Fruit fly (Drosophila melanogaster) whole organism, embryonic: ENCODE results near the gene CG15922.

Experiments used
- B-H2 ChIP-seq: fragments of 200-800 bp; sonication (Bioruptor generic); optimal IDR thresholded peaks from 2 replicates; lab custom pipeline; 2018; ENCODE audit warnings: missing biosample characterization, mild to moderate bottlenecking, missing genetic modification characterization
- BtbVII ChIP-seq: fragments of 200-800 bp; sonication (Bioruptor generic); optimal IDR thresholded peaks from 3 replicates; lab custom pipeline; 2017; ENCODE audit warnings: missing biosample characterization, mild to moderate bottlenecking, missing genetic modification characterization
- CG10209 ChIP-seq: fragments of 200-800 bp; sonication (Bioruptor generic); optimal IDR thresholded peaks from 3 replicates; lab custom pipeline; 2017; ENCODE audit warnings: missing biosample characterization, mild to moderate bottlenecking, missing genetic modification characterization, missing genetic modification reagents
- CG1024 ChIP-seq: fragments of 200-800 bp; sonication (Bioruptor generic); IDR thresholded peaks from 2 replicates; pipeline ENCODE4 v1.3.6; 2022; ENCODE audit warnings: missing biosample characterization, missing genetic modification characterization
- CG10565 ChIP-seq: fragments of 200-800 bp; sonication (Bioruptor generic); optimal IDR thresholded peaks from 3 replicates; lab custom pipeline; 2016; ENCODE audit warnings: missing biosample characterization, mild to moderate bottlenecking, missing genetic modification characterization
- CG10959 ChIP-seq: fragments of 200-800 bp; sonication (Bioruptor generic); IDR thresholded peaks from 2 replicates; pipeline ENCODE4 v1.3.6; 2022; ENCODE audit warnings: missing biosample characterization, missing genetic modification characterization
- CG11560 ChIP-seq: fragments of 200-800 bp; sonication (Bioruptor generic); IDR thresholded peaks from 3 replicates; pipeline ENCODE4 v1.3.6; 2022; ENCODE audit warnings: missing biosample characterization, missing genetic modification characterization
- CG11695 ChIP-seq: fragments of 200-800 bp; sonication (Bioruptor generic); IDR thresholded peaks from 3 replicates; pipeline ENCODE4 v1.3.6; 2022; ENCODE audit warnings: missing biosample characterization, missing genetic modification characterization
- CG12104 ChIP-seq: fragments of 200-800 bp; sonication (Bioruptor generic); optimal IDR thresholded peaks from 3 replicates; lab custom pipeline; 2016; ENCODE audit warnings: missing biosample characterization, missing genetic modification characterization
- CG12155 ChIP-seq: fragments of 200-800 bp; sonication (Bioruptor generic); optimal IDR thresholded peaks from 3 replicates; lab custom pipeline; 2016; ENCODE audit warnings: missing biosample characterization, missing genetic modification characterization
- CG13894 ChIP-seq: fragments of 200-800 bp; sonication (Bioruptor generic); optimal IDR thresholded peaks from 3 replicates; lab custom pipeline; 2018; ENCODE audit warnings: missing biosample characterization, mild to moderate bottlenecking, missing genetic modification characterization, moderate library complexity
- CG15269 ChIP-seq: fragments of 200-800 bp; sonication (Bioruptor generic); optimal IDR thresholded peaks from 2 replicates; lab custom pipeline; 2018; ENCODE audit warnings: missing biosample characterization, mild to moderate bottlenecking, missing genetic modification characterization, moderate library complexity
- CG17186 ChIP-seq: fragments of 200-800 bp; sonication (Bioruptor generic); optimal IDR thresholded peaks from 3 replicates; lab custom pipeline; 2017; ENCODE audit warnings: missing biosample characterization, missing genetic modification reagents, missing genetic modification characterization
- CG17912 ChIP-seq: fragments of 200-800 bp; sonication (Bioruptor generic); optimal IDR thresholded peaks from 2 replicates; lab custom pipeline; 2018; ENCODE audit warnings: missing biosample characterization, mild to moderate bottlenecking, missing genetic modification characterization
- CG18599 ChIP-seq: fragments of 200-800 bp; sonication (Bioruptor generic); optimal IDR thresholded peaks from 3 replicates; lab custom pipeline; 2017; ENCODE audit warnings: missing biosample characterization, missing genetic modification characterization, mild to moderate bottlenecking, moderate library complexity, missing genetic modification reagents
- CG2199 ChIP-seq: fragments of 200-800 bp; sonication (Bioruptor generic); IDR thresholded peaks from 3 replicates; pipeline ENCODE4 v1.3.6; 2022; ENCODE audit warnings: missing biosample characterization, missing genetic modification characterization
- CG4360 ChIP-seq: fragments of 200-800 bp; sonication (Bioruptor generic); IDR thresholded peaks from 2 replicates; pipeline ENCODE4 v1.3.6; 2022; ENCODE audit warnings: missing biosample characterization, missing genetic modification characterization
- CG4404 ChIP-seq: fragments of 200-800 bp; sonication (Bioruptor generic); IDR thresholded peaks from 2 replicates; pipeline ENCODE4 v1.3.6; 2022; ENCODE audit warnings: missing biosample characterization, missing genetic modification characterization
- CG6272 ChIP-seq: fragments of 200-800 bp; sonication (Bioruptor generic); IDR thresholded peaks from 2 replicates; pipeline ENCODE4 v1.3.6; 2022; ENCODE audit warnings: missing biosample characterization, missing genetic modification characterization
- CG7372 ChIP-seq: fragments of 200-800 bp; sonication (Bioruptor generic); IDR thresholded peaks from 2 replicates; pipeline ENCODE4 v1.3.6; 2022; ENCODE audit warnings: missing biosample characterization, missing genetic modification characterization
- CG7556 ChIP-seq: fragments of 200-800 bp; sonication (Bioruptor generic); optimal IDR thresholded peaks from 2 replicates; lab custom pipeline; 2017; ENCODE audit warnings: missing biosample characterization, mild to moderate bottlenecking, missing genetic modification characterization
- CG8290 ChIP-seq, 3 experiments: fragments of 200-800 bp; sonication (Bioruptor generic); optimal IDR thresholded peaks; 2 replicates each; lab custom pipeline; 2016 to 2019; ENCODE audit warnings: missing biosample characterization in 3 of 3, missing genetic modification characterization in 3 of 3, mild to moderate bottlenecking in 2 of 3, moderate library complexity in 1 of 3
- CG8944 ChIP-seq: fragments of 200-800 bp; sonication (Bioruptor generic); optimal IDR thresholded peaks from 3 replicates; lab custom pipeline; 2016; ENCODE audit warnings: missing biosample characterization, missing genetic modification characterization
- CG9876 ChIP-seq: fragments of 200-800 bp; sonication (Bioruptor generic); optimal IDR thresholded peaks from 2 replicates; lab custom pipeline; 2016; ENCODE audit warnings: missing biosample characterization, missing genetic modification characterization
- Camta ChIP-seq: fragments of 200-800 bp; sonication (Bioruptor generic); optimal IDR thresholded peaks from 2 replicates; lab custom pipeline; 2016; ENCODE audit warnings: missing biosample characterization, missing genetic modification characterization
- CrebB ChIP-seq: fragments of 200-800 bp; sonication (Bioruptor generic); optimal IDR thresholded peaks from 3 replicates; lab custom pipeline; 2018; ENCODE audit warnings: missing biosample characterization, mild to moderate bottlenecking, missing genetic modification characterization
- Dip2 ChIP-seq: fragments of 200-800 bp; sonication (Bioruptor generic); IDR thresholded peaks from 2 replicates; pipeline ENCODE4 v1.3.6; 2022; ENCODE audit warnings: missing biosample characterization, missing genetic modification characterization
- E2f1 ChIP-seq: fragments of 200-800 bp; sonication (Bioruptor generic); IDR thresholded peaks from 2 replicates; pipeline ENCODE4 v1.3.6; 2022; ENCODE audit warnings: missing biosample characterization, missing genetic modification characterization
- H15 ChIP-seq: fragments of 200-800 bp; sonication (Bioruptor generic); IDR thresholded peaks from 3 replicates; pipeline ENCODE4 v1.3.6; 2022; ENCODE audit warnings: missing biosample characterization, missing genetic modification characterization
- H2.0 ChIP-seq: fragments of 200-800 bp; sonication (Bioruptor generic); IDR thresholded peaks from 2 replicates; pipeline ENCODE4 v1.3.6; 2022; ENCODE audit warnings: missing biosample characterization, missing genetic modification characterization
- Hand ChIP-seq: fragments of 200-800 bp; sonication (Bioruptor generic); optimal IDR thresholded peaks from 2 replicates; lab custom pipeline; 2017; ENCODE audit warnings: mild to moderate bottlenecking, missing biosample characterization, missing genetic modification reagents, missing genetic modification characterization
- Kr ChIP-seq: fragments of 200-800 bp; sonication (Bioruptor generic); optimal IDR thresholded peaks from 2 replicates; lab custom pipeline; 2017; ENCODE audit warnings: missing biosample characterization, mild to moderate bottlenecking, missing genetic modification characterization
- Poxn ChIP-seq: fragments of 200-800 bp; sonication (Bioruptor generic); IDR thresholded peaks from 2 replicates; pipeline ENCODE4 v1.3.6; 2022; ENCODE audit warnings: missing biosample characterization, missing genetic modification characterization
- Sox102F ChIP-seq: fragments of 200-800 bp; sonication (Bioruptor generic); optimal IDR thresholded peaks from 2 replicates; lab custom pipeline; 2018; ENCODE audit warnings: missing biosample characterization, mild to moderate bottlenecking, missing genetic modification characterization, moderate library complexity
- Stat92E ChIP-seq, 3 experiments: fragments of >200 bp in 2 of 3; fragments of 200-800 bp in 1 of 3; sonication (Bioruptor generic) in 1 of 3; optimal IDR thresholded peaks; 2 replicates each; lab custom pipeline; 2017 to 2019; ENCODE audit warnings: missing biosample characterization in 3 of 3, missing genetic modification characterization in 3 of 3, mild to moderate bottlenecking in 1 of 3, moderate library complexity in 1 of 3
- br ChIP-seq: fragments of >200 bp; optimal IDR thresholded peaks from 2 replicates; lab custom pipeline; 2017
- cad ChIP-seq: fragments of >200 bp; optimal IDR thresholded peaks from 2 replicates; lab custom pipeline; 2017; ENCODE audit warnings: missing biosample characterization, missing genetic modification characterization
- cg ChIP-seq: fragments of 200-800 bp; sonication (Bioruptor generic); optimal IDR thresholded peaks from 3 replicates; lab custom pipeline; 2019; ENCODE audit warnings: missing biosample characterization, mild to moderate bottlenecking, missing genetic modification characterization, moderate library complexity
- ci ChIP-seq: fragments of 200-800 bp; sonication (Bioruptor generic); IDR thresholded peaks from 3 replicates; pipeline ENCODE4 v1.3.6; 2022; ENCODE audit warnings: missing biosample characterization, missing genetic modification characterization
- crol ChIP-seq: fragments of 200-800 bp; sonication (Bioruptor generic); IDR thresholded peaks from 2 replicates; pipeline ENCODE4 v1.3.6; 2022; ENCODE audit warnings: missing biosample characterization, missing genetic modification characterization
- jing ChIP-seq: fragments of 200-800 bp; sonication (Bioruptor generic); optimal IDR thresholded peaks from 2 replicates; lab custom pipeline; 2018; ENCODE audit warnings: missing biosample characterization, mild to moderate bottlenecking, missing genetic modification characterization
- luna ChIP-seq: fragments of 200-800 bp; sonication (Bioruptor generic); optimal IDR thresholded peaks from 2 replicates; lab custom pipeline; 2016; ENCODE audit warnings: missing biosample characterization, missing genetic modification characterization
- otp ChIP-seq: fragments of 200-800 bp; sonication (Bioruptor generic); IDR thresholded peaks from 3 replicates; pipeline ENCODE4, ENCODE4 v1.3.6; 2022; ENCODE audit warnings: missing biosample characterization, missing genetic modification characterization
- phol ChIP-seq: fragments of 200-800 bp; sonication (Bioruptor generic); optimal IDR thresholded peaks from 3 replicates; lab custom pipeline; 2018; ENCODE audit warnings: missing biosample characterization, mild to moderate bottlenecking, missing genetic modification characterization, moderate library complexity
- pros ChIP-seq: fragments of 200-800 bp; sonication (Bioruptor generic); optimal IDR thresholded peaks from 3 replicates; lab custom pipeline; 2019; ENCODE audit warnings: missing biosample characterization, mild to moderate bottlenecking, missing genetic modification characterization, moderate library complexity
- sens ChIP-seq: fragments of 200-800 bp; sonication (Bioruptor generic); peaks from one replicate; lab custom pipeline; 2016; ENCODE audit warnings: missing biosample characterization, missing genetic modification characterization
- sima ChIP-seq: fragments of 200-800 bp; sonication (Bioruptor generic); optimal IDR thresholded peaks from 2 replicates; lab custom pipeline; 2016; ENCODE audit warnings: missing biosample characterization, missing genetic modification characterization
- tio ChIP-seq: fragments of 200-800 bp; sonication (Bioruptor generic); optimal IDR thresholded peaks from 2 replicates; lab custom pipeline; 2017; ENCODE audit warnings: missing biosample characterization, missing genetic modification characterization, inconsistent platforms
- twi ChIP-seq: fragments of 200-800 bp; optimal IDR thresholded peaks from 2 replicates; lab custom pipeline; 2019; ENCODE audit warnings: missing biosample characterization, mild to moderate bottlenecking, missing genetic modification characterization, moderate library complexity
- vvl ChIP-seq: fragments of 200-800 bp; sonication (Bioruptor generic); IDR thresholded peaks from 2 replicates; pipeline ENCODE4 v1.3.6; 2022; ENCODE audit warnings: missing biosample characterization, missing genetic modification characterization

Gene CG15922

DNA sequence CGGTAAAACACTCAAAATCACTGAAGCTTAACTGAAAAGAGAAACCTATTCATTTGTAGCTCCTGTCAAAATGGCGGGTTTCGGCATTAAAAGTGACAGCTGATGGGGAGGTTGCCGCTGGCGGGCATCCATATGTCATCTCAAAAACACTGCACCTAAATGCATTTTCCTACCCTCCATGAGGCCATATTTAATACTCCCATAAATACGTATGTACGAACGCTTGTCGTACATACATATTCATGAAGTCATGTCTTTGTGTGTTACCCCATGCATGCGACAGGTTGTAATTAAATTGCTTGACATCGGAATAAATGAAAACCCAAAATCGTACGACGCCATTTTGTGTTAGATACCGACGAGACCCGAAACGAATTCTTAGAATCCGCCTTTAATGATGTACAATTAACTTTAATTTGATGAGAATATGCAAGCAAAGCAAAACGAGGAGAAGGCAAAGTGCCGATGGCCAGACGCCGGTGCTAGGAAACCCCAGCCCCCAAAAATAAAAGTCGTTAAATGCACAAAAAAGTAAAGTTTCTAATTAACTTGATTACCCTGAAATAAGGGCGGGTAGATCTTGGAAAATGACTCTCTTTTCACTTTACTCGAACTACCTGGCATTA lies 36.4 kb upstream of the CG15922 start:
- TF ChIP-seq CG4360 (no peak), CG8944 (GFP tag; lab: Kevin White, UChicago) (no peak), luna (GFP tag; lab: Kevin White, UChicago) (no peak), CG7556 (GFP tag; lab: Kevin White, UChicago) (no peak), CG17912 (no peak), Hand (GFP tag; lab: Kevin White, UChicago) (no peak), Camta (GFP tag; lab: Kevin White, UChicago) (no peak), CG10565 (no peak), phol (peak; percentile 6), CG10959 (GFP tag; lab: Robert Waterston, UW) (no peak), CG12104 (GFP tag; lab: Kevin White, UChicago) (no peak), CrebB (tag; lab: Kevin White, UChicago) (no peak), CG11695 (GFP tag; lab: Robert Waterston, UW) (no peak), sima (GFP tag; lab: Kevin White, UChicago) (no peak), vvl (GFP tag; lab: Robert Waterston, UW) (peak; percentile 61; the same call in 1 of the 2 replicates), CG15269 (tag; lab: Kevin White, UChicago) (no peak), CG1024 (GFP tag; lab: Robert Waterston, UW) (no peak), CG17186 (GFP tag; lab: Kevin White, UChicago) (no peak), CG7372 (GFP tag; lab: Robert Waterston, UW) (no peak), otp (no peak), CG8290 (GFP tag; optimal IDR thresholded peaks at IDR 0.05; lab: Kevin White, UChicago) (no peak), CG8290 (tag; optimal IDR thresholded peaks at IDR 0.05; lab: Kevin White, UChicago) (no peak), CG4404 (no peak), crol (no peak), BtbVII (GFP tag; lab: Kevin White, UChicago) (no peak), cg (peak; percentile 10), CG6272 (no peak), ci (no peak), B-H2 (GFP tag; lab: Kevin White, UChicago) (no peak), CG11560 (tag; lab: Robert Waterston, UW) (no peak), twi (tag; lab: Kevin White, UChicago) (peak; percentile 54), CG10209 (GFP tag; lab: Kevin White, UChicago) (no peak), Kr (no peak), jing (GFP tag; lab: Kevin White, UChicago) (no peak), H15 (no peak), CG13894 (peak; percentile 17), CG18599 (no peak), H2.0 (GFP tag; lab: Robert Waterston, UW) (no peak), br (lab: Kevin White, UChicago) (no peak), pros (GFP tag; lab: Kevin White, UChicago) (peak; percentile 48), Poxn (no peak), E2f1 (GFP tag; lab: Robert Waterston, UW) (no peak), tio (GFP tag; lab: Kevin White, UChicago) (no peak), CG2199 (no peak), Sox102F (no peak), cad (GFP tag; lab: Kevin White, UChicago) (peak; percentile 24), Stat92E (GFP tag; optimal IDR thresholded peaks at IDR 0.05; lab: Kevin White, UChicago) (peak in 1 of 3 experiments; percentile 61), CG12155 (GFP tag; lab: Kevin White, UChicago) (no peak), Dip2 (GFP tag; lab: Robert Waterston, UW) (no peak), sens (GFP tag; lab: Kevin White, UChicago) (peak; percentile 64), CG9876 (no peak)
- TF ChIP-seq, all 482 proteins: peak for 9
